Fruit fly (Drosophila melanogaster) whole organism, prepupa: ENCODE measurements around the gene Actbeta.

Source experiments
- Blimp-1 ChIP-seq: fragments of 200-800 bp; sonication (Bioruptor generic); optimal IDR thresholded peaks from 3 replicates; lab custom pipeline; 2017; ENCODE audit warnings: missing biosample characterization, missing genetic modification characterization, mild to moderate bottlenecking, moderate library complexity, missing genetic modification reagents
- CG10631 ChIP-seq: fragments of 200-800 bp; sonication (Bioruptor generic); optimal IDR thresholded peaks from 2 replicates; lab custom pipeline; 2016; ENCODE audit warnings: missing biosample characterization, missing genetic modification characterization
- CG10669 ChIP-seq: fragments of 200-800 bp; sonication (Bioruptor generic); optimal IDR thresholded peaks from 3 replicates; lab custom pipeline; 2018; ENCODE audit warnings: missing biosample characterization, mild to moderate bottlenecking, missing genetic modification characterization, moderate library complexity
- CG11294 ChIP-seq: fragments of 200-800 bp; sonication (Bioruptor generic); IDR thresholded peaks from 2 replicates; pipeline ENCODE4 v1.3.6; 2022; ENCODE audit warnings: missing biosample characterization, missing genetic modification characterization
- CG15336 ChIP-seq: fragments of 200-800 bp; sonication (Bioruptor generic); IDR thresholded peaks from 2 replicates; pipeline ENCODE4 v1.3.6; 2022; ENCODE audit warnings: missing biosample characterization, missing genetic modification characterization
- CG1621 ChIP-seq: fragments of 200-800 bp; sonication (Bioruptor generic); optimal IDR thresholded peaks from 3 replicates; lab custom pipeline; 2018; ENCODE audit warnings: missing biosample characterization, mild to moderate bottlenecking, missing genetic modification characterization
- CG3032 ChIP-seq: fragments of 200-800 bp; optimal IDR thresholded peaks from 2 replicates; lab custom pipeline; 2019; ENCODE audit warnings: missing biosample characterization, mild to moderate bottlenecking, missing genetic modification characterization, moderate library complexity
- CG31627 ChIP-seq: fragments of 200-800 bp; sonication (Bioruptor generic); optimal IDR thresholded peaks from 3 replicates; lab custom pipeline; 2016; ENCODE audit warnings: missing biosample characterization, missing genetic modification characterization
- CG3919 ChIP-seq: fragments of 200-800 bp; sonication (Bioruptor generic); optimal IDR thresholded peaks from 3 replicates; lab custom pipeline; 2016; ENCODE audit warnings: missing biosample characterization, missing genetic modification characterization
- CG6163 ChIP-seq: fragments of 200-800 bp; sonication (Bioruptor generic); IDR thresholded peaks from 3 replicates; pipeline ENCODE4 v1.3.6; 2022; ENCODE audit warnings: missing biosample characterization, missing genetic modification characterization
- CG6276 ChIP-seq: fragments of 200-800 bp; sonication (Bioruptor generic); optimal IDR thresholded peaks from 2 replicates; lab custom pipeline; 2017; ENCODE audit warnings: missing biosample characterization, mild to moderate bottlenecking, missing genetic modification characterization
- CG6792 ChIP-seq: fragments of 200-800 bp; sonication (Bioruptor generic); optimal IDR thresholded peaks from 3 replicates; lab custom pipeline; 2016; ENCODE audit warnings: missing biosample characterization, missing genetic modification characterization
- CG6854 ChIP-seq: fragments of 200-800 bp; sonication (Bioruptor generic); optimal IDR thresholded peaks from 2 replicates; lab custom pipeline; 2017; ENCODE audit warnings: missing biosample characterization, mild to moderate bottlenecking, missing genetic modification characterization
- CG7368 ChIP-seq: fragments of 200-800 bp; sonication (Bioruptor generic); optimal IDR thresholded peaks from 3 replicates; lab custom pipeline; 2016; ENCODE audit warnings: missing biosample characterization, missing genetic modification characterization
- CG8119 ChIP-seq: fragments of 200-800 bp; sonication (Bioruptor generic); IDR thresholded peaks from 3 replicates; pipeline ENCODE4 v1.3.6; 2022; ENCODE audit warnings: missing biosample characterization, missing genetic modification characterization
- CG8319 ChIP-seq: fragments of 200-800 bp; sonication (Bioruptor generic); optimal IDR thresholded peaks from 3 replicates; lab custom pipeline; 2016; ENCODE audit warnings: missing biosample characterization, missing genetic modification characterization
- CG8632 ChIP-seq: fragments of 200-800 bp; sonication (Bioruptor generic); optimal IDR thresholded peaks from 3 replicates; lab custom pipeline; 2016; ENCODE audit warnings: missing biosample characterization, missing genetic modification characterization
- Eip75B ChIP-seq: fragments of 200-800 bp; sonication (Bioruptor generic); optimal IDR thresholded peaks from 3 replicates; lab custom pipeline; 2016; ENCODE audit warnings: missing biosample characterization, missing genetic modification characterization
- Eip78C ChIP-seq: fragments of 200-800 bp; sonication (Bioruptor generic); peaks from one replicate; lab custom pipeline; 2016; ENCODE audit warnings: missing biosample characterization, missing genetic modification characterization
- Ets21C ChIP-seq: fragments of 200-800 bp; sonication (Bioruptor generic); optimal IDR thresholded peaks from 3 replicates; lab custom pipeline; 2016; ENCODE audit warnings: missing biosample characterization, missing genetic modification characterization
- Ets96B ChIP-seq: fragments of 200-800 bp; optimal IDR thresholded peaks from 2 replicates; lab custom pipeline; 2019; ENCODE audit warnings: missing biosample characterization, mild to moderate bottlenecking, missing genetic modification characterization, moderate library complexity
- Gug ChIP-seq: fragments of 200-800 bp; sonication (Bioruptor generic); IDR thresholded peaks from 2 replicates; pipeline ENCODE4 v1.3.6; 2022; ENCODE audit warnings: missing biosample characterization, missing genetic modification characterization
- Hr39 ChIP-seq: fragments of 200-800 bp; sonication (Bioruptor generic); optimal IDR thresholded peaks from 2 replicates; lab custom pipeline; 2016; ENCODE audit warnings: missing biosample characterization, missing genetic modification characterization
- Met ChIP-seq: fragments of 200-800 bp; sonication (Bioruptor generic); optimal IDR thresholded peaks from 3 replicates; lab custom pipeline; 2016; ENCODE audit warnings: missing biosample characterization, missing genetic modification characterization
- OdsH ChIP-seq: fragments of 200-800 bp; sonication (Bioruptor generic); optimal IDR thresholded peaks from 3 replicates; lab custom pipeline; 2016; ENCODE audit warnings: missing biosample characterization, missing genetic modification characterization
- Smox ChIP-seq: fragments of 200-800 bp; sonication (Bioruptor generic); optimal IDR thresholded peaks from 3 replicates; lab custom pipeline; 2016; ENCODE audit warnings: missing biosample characterization, missing genetic modification characterization
- Sox102F ChIP-seq: fragments of 200-800 bp; sonication (Bioruptor generic); optimal IDR thresholded peaks from 2 replicates; lab custom pipeline; 2016; ENCODE audit warnings: missing biosample characterization, mild to moderate bottlenecking, missing genetic modification characterization
- Sox14 ChIP-seq: fragments of 200-800 bp; sonication (Bioruptor generic); optimal IDR thresholded peaks from 3 replicates; lab custom pipeline; 2016; ENCODE audit warnings: missing biosample characterization, missing genetic modification characterization
- acj6 ChIP-seq: fragments of 200-800 bp; sonication (Bioruptor generic); optimal IDR thresholded peaks from 3 replicates; lab custom pipeline; 2016; ENCODE audit warnings: missing biosample characterization, missing genetic modification characterization
- cyc ChIP-seq: fragments of 200-800 bp; sonication (Bioruptor generic); optimal IDR thresholded peaks from 3 replicates; lab custom pipeline; 2016; ENCODE audit warnings: missing biosample characterization, missing genetic modification characterization
- dac ChIP-seq: fragments of 200-800 bp; sonication (Bioruptor generic); optimal IDR thresholded peaks from 2 replicates; lab custom pipeline; 2017; ENCODE audit warnings: missing biosample characterization, mild to moderate bottlenecking, missing genetic modification characterization
- dsx ChIP-seq: fragments of 200-800 bp; optimal IDR thresholded peaks from 3 replicates; lab custom pipeline; 2019; ENCODE audit warnings: missing biosample characterization, mild to moderate bottlenecking, missing genetic modification characterization, moderate library complexity; ENCODE audit not compliant: poor library complexity, severe bottlenecking
- esn ChIP-seq: fragments of 200-800 bp; sonication (Bioruptor generic); optimal IDR thresholded peaks from 2 replicates; lab custom pipeline; 2016; ENCODE audit warnings: missing biosample characterization, mild to moderate bottlenecking, missing genetic modification characterization, moderate library complexity
- fd85E ChIP-seq: fragments of 200-800 bp; sonication (Bioruptor generic); optimal IDR thresholded peaks from 3 replicates; lab custom pipeline; 2016; ENCODE audit warnings: missing biosample characterization, missing genetic modification characterization
- lz ChIP-seq: fragments of 200-800 bp; sonication (Bioruptor generic); optimal IDR thresholded peaks from 3 replicates; lab custom pipeline; 2016; ENCODE audit warnings: missing biosample characterization, missing genetic modification characterization
- pdm3 ChIP-seq: fragments of 200-800 bp; sonication (Bioruptor generic); optimal IDR thresholded peaks from 3 replicates; lab custom pipeline; 2016; ENCODE audit warnings: missing biosample characterization, missing genetic modification characterization
- svp ChIP-seq: fragments of 200-800 bp; sonication (Bioruptor generic); peaks from one replicate; lab custom pipeline; 2016; ENCODE audit warnings: missing biosample characterization, missing genetic modification characterization
- topi ChIP-seq: fragments of 200-800 bp; sonication (Bioruptor generic); optimal IDR thresholded peaks from 3 replicates; lab custom pipeline; 2016; ENCODE audit warnings: missing biosample characterization, missing genetic modification characterization
- vri ChIP-seq: fragments of 200-800 bp; sonication (Bioruptor generic); optimal IDR thresholded peaks from 3 replicates; lab custom pipeline; 2016; ENCODE audit warnings: missing biosample characterization, mild to moderate bottlenecking, missing genetic modification characterization

The Actbeta gene

DNA sequence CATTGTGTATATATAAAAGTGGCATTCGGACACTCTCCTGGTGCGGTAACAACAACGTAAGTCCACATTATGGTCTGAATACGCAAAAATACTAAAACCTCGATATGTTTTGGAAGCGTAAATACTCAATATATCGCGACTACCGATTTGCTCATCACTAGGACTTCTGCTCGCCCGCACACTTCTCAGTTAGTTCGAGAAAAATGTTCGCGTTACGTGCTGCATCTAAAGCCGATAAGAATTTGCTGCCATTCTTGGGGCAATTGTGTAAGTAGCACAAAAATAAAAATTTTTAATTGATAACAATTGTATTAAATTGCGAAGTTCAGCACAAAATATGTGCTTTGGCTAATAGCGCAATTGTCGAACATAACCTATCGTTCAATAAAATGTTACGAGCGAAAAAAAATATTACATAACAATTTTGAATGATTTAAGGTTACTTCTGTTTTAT lies 52.9 kb downstream of the Actbeta start, which contains the start of gene CG11076:
Gene CG11076, minus strand, starts transcription at position 71 of the 454 bp plus-strand sequence.
- TF ChIP-seq CG15336 (GFP tag; lab: Robert Waterston, UW) (no peak), OdsH (peak; percentile 2), topi (peak; percentile 54), CG3919 (GFP tag; lab: Kevin White, UChicago) (no peak), Smox (GFP tag; lab: Kevin White, UChicago) (peak; percentile 28), Eip78C (GFP tag; lab: Kevin White, UChicago) (peak; percentile 73), fd85E (GFP tag; lab: Kevin White, UChicago) (no peak), Hr39 (no peak), Gug (no peak), CG6163 (GFP tag; lab: Robert Waterston, UW) (no peak), Sox102F (GFP tag; lab: Kevin White, UChicago) (peak; percentile 58), Ets21C (peak; percentile 33), lz (peak; percentile 43), esn (GFP tag; lab: Kevin White, UChicago) (peak; percentile 50), CG8119 (GFP tag; lab: Robert Waterston, UW) (no peak), CG6276 (GFP tag; lab: Kevin White, UChicago) (no peak), vri (GFP tag; lab: Kevin White, UChicago) (peak; percentile 98), CG7368 (GFP tag; lab: Kevin White, UChicago) (no peak), CG11294 (GFP tag; lab: Robert Waterston, UW) (no peak), dsx (GFP tag; lab: Kevin White, UChicago) (no peak), CG10669 (no peak), CG8632 (GFP tag; lab: Kevin White, UChicago) (no peak), Ets96B (tag; lab: Kevin White, UChicago) (peak; percentile 18), Sox14 (GFP tag; lab: Kevin White, UChicago) (peak; percentile 64), acj6 (GFP tag; lab: Kevin White, UChicago) (no peak), CG3032 (tag; lab: Kevin White, UChicago) (peak; percentile 10), cyc (GFP tag; lab: Kevin White, UChicago) (peak; percentile 19), Eip75B (GFP tag; lab: Kevin White, UChicago) (peak; percentile 16), Met (GFP tag; lab: Kevin White, UChicago) (peak; percentile 43), dac (GFP tag; lab: Kevin White, UChicago) (no peak), Blimp-1 (GFP tag; lab: Kevin White, UChicago) (no peak)
- TF ChIP-seq, all 60 proteins: peak for 15

DNA sequence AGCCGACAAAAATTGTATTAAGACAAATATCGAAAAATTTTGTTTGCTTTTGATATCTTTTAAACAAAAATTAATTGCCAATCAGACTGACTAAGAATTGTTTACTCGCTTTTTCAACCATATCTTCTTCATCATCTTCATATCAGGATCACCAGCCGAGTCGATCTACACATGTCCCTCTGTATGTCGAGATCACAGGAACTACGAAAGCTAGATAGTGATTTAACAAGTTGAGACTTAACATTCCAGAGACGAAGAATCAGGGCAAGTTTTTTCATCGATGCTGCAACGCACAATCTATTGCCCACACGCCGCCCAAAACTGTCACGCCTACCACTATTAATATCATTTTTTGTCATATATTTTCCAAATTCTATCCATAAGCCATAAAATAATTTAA lies 53.5 kb downstream of the Actbeta start, which contains the start of gene ATPsynbeta:
Gene ATPsynbeta, plus strand, starts transcription at position 348 of the 400 bp plus-strand sequence.
- TF ChIP-seq svp (GFP tag; lab: Kevin White, UChicago) = no peak
- peak; percentile 55 for TF ChIP-seq Eip78C (GFP tag; lab: Kevin White, UChicago)

DNA sequence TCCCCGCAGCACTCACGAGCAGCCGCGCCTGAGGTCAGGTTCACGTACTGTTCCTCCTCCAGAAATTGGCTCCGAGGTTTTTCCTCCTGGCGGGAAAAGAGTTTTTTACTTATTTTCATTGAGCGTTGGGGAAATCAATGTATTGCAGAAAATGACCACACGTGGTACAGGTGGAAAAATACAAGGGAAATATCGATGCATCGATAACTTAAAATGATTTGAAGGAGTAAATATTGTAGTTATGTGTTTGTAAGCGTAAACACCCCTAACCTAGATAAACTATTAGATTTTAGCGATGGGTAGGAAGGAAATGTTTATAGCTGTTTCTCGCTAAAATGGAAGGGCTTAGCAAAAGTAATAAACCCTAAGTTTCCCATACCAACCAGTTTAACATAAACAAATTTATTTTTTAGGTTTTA lies 53.9 kb downstream of the Actbeta start:
- TF ChIP-seq CG10631 (GFP tag; lab: Kevin White, UChicago) = peak; percentile 2
- TF ChIP-seq CG1621 (tag; lab: Kevin White, UChicago) = no peak
- TF ChIP-seq cyc (GFP tag; lab: Kevin White, UChicago) = peak; percentile 0
- peak; percentile 4 for TF ChIP-seq Ets96B (tag; lab: Kevin White, UChicago)
- TF ChIP-seq CG6792 (GFP tag; lab: Kevin White, UChicago) = no peak
- peak; percentile 18 for TF ChIP-seq lz
- peak; percentile 15 for TF ChIP-seq esn (GFP tag; lab: Kevin White, UChicago)
- peak; percentile 36 for TF ChIP-seq CG31627 (GFP tag; lab: Kevin White, UChicago)
- TF ChIP-seq pdm3 = peak; percentile 21
- no peak for TF ChIP-seq CG6854
- TF ChIP-seq CG8319 (GFP tag; lab: Kevin White, UChicago) = peak; percentile 12
- peak; percentile 26 for TF ChIP-seq Hr39
- TF ChIP-seq Eip78C (GFP tag; lab: Kevin White, UChicago) = peak; percentile 38
